Worm (Caenorhabditis elegans): ENCODE results near the gene F37B12.1.

- no peak for TF ChIP-seq lin-39 (tag; optimal IDR thresholded peaks at IDR 0.05)
- TF ChIP-seq ZK546.5 (tag; optimal IDR thresholded peaks at IDR 0.05), result no peak
- TF ChIP-seq snpc-1.2 (GFP tag; IDR thresholded peaks at IDR 0.05), result no peak
- no peak for TF ChIP-seq snpc-4 (tag; optimal IDR thresholded peaks at IDR 0.05)
- TF ChIP-seq lin-38 (GFP tag; IDR thresholded peaks at IDR 0.05), result no peak
These were observed 9.7 kb upstream of the F37B12.1 start for ce11 chrII:9038736-9039135.
